Worm (Caenorhabditis elegans): ENCODE data around the gene dhs-19.

DNA sequence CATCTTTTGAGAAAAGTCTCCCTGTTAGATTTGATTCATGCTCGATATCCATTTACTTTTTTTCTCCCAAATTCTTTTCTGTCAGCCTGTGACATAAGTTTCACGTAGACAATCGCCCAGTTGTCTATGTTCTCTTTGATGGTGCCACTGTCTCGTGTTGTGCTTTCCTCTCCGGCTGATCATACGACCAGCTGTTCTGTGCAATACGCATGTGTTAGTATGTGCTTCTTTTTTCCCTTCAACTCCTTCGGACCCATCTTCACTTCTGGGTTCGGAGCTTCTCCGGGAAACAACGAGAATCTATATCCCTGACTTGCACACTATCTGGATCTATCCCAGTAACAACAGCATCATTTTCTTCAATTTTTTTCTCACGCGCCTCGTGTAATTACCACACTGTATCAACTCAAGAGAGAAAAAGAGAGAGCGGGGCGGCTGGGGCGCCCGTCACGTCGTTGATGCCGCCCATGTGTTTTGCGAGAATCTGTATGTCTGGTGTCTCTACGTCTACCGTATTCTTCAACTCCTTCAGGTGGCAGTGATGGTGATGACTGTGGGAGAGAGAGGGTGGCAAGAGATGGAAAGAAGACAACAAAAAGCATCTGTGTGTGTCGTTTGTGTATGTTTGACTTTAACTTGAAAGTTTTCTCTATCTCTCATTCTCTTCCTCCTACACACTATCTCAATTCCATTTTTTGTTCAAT is 41.7 kb upstream of the dhs-19 start:
- TF ChIP-seq ets-7 (tag; optimal IDR thresholded peaks at IDR 0.05) (no peak), tbx-11 (GFP tag; IDR thresholded peaks at IDR 0.05) (no peak)

All from whole organism, early embryonic.